Fruit fly (Drosophila melanogaster) whole organism, embryonic: ENCODE results near the gene CG13876.

Experiments used
- Abd-B ChIP-seq: fragments of 200-800 bp; sonication (Bioruptor generic); optimal IDR thresholded peaks from 2 replicates; lab custom pipeline; 2018; ENCODE audit warnings: missing biosample characterization, mild to moderate bottlenecking, missing genetic modification characterization, moderate library complexity
- CG10147 ChIP-seq: fragments of 200-800 bp; sonication (Bioruptor generic); optimal IDR thresholded peaks from 2 replicates; lab custom pipeline; 2019; ENCODE audit warnings: missing biosample characterization, mild to moderate bottlenecking, missing genetic modification characterization, moderate library complexity
- CG10321 ChIP-seq: fragments of 200-800 bp; sonication (Bioruptor generic); IDR thresholded peaks from 2 replicates; pipeline ENCODE4 v1.3.6; 2022; ENCODE audit warnings: missing biosample characterization, missing genetic modification characterization
- CG11560 ChIP-seq: fragments of 200-800 bp; sonication (Bioruptor generic); IDR thresholded peaks from 3 replicates; pipeline ENCODE4 v1.3.6; 2022; ENCODE audit warnings: missing biosample characterization, missing genetic modification characterization
- CG16815 ChIP-seq: fragments of 200-800 bp; sonication (Bioruptor generic); optimal IDR thresholded peaks from 3 replicates; lab custom pipeline; 2017; ENCODE audit warnings: missing biosample characterization, mild to moderate bottlenecking, missing genetic modification characterization
- CG17359 ChIP-seq: fragments of 200-800 bp; sonication (Bioruptor generic); optimal IDR thresholded peaks from 3 replicates; lab custom pipeline; 2018; ENCODE audit warnings: missing biosample characterization, mild to moderate bottlenecking, missing genetic modification characterization, moderate library complexity
- CG17361 ChIP-seq: fragments of 200-800 bp; sonication (Bioruptor generic); IDR thresholded peaks from 3 replicates; pipeline ENCODE4 v1.3.6; 2022; ENCODE audit warnings: missing biosample characterization, missing genetic modification characterization
- CG1832 ChIP-seq: fragments of 200-800 bp; sonication (Bioruptor generic); optimal IDR thresholded peaks from 2 replicates; lab custom pipeline; 2017; ENCODE audit warnings: missing biosample characterization, mild to moderate bottlenecking, missing genetic modification characterization, inconsistent platforms
- CG18599 ChIP-seq: fragments of 200-800 bp; sonication (Bioruptor generic); optimal IDR thresholded peaks from 3 replicates; lab custom pipeline; 2017; ENCODE audit warnings: missing biosample characterization, missing genetic modification characterization, mild to moderate bottlenecking, moderate library complexity, missing genetic modification reagents
- CG30020 ChIP-seq: fragments of 200-800 bp; optimal IDR thresholded peaks from 2 replicates; lab custom pipeline; 2019; ENCODE audit warnings: missing biosample characterization, mild to moderate bottlenecking, missing genetic modification characterization, moderate library complexity
- CG31365 ChIP-seq: fragments of 200-800 bp; sonication (Bioruptor generic); optimal IDR thresholded peaks from 2 replicates; lab custom pipeline; 2018; ENCODE audit warnings: missing biosample characterization, mild to moderate bottlenecking, missing genetic modification characterization
- CG32767 ChIP-seq: fragments of 200-800 bp; sonication (Bioruptor generic); IDR thresholded peaks from 2 replicates; pipeline ENCODE4 v1.3.6; 2022; ENCODE audit warnings: missing biosample characterization, missing genetic modification characterization
- CG34422 ChIP-seq: fragments of 200-800 bp; sonication (Bioruptor generic); IDR thresholded peaks from 3 replicates; pipeline ENCODE4 v1.3.6; 2022; ENCODE audit warnings: missing biosample characterization, missing genetic modification characterization
- CG4360 ChIP-seq: fragments of 200-800 bp; sonication (Bioruptor generic); IDR thresholded peaks from 2 replicates; pipeline ENCODE4 v1.3.6; 2022; ENCODE audit warnings: missing biosample characterization, missing genetic modification characterization
- CG4707 ChIP-seq: fragments of 200-800 bp; sonication (Bioruptor generic); optimal IDR thresholded peaks from 2 replicates; lab custom pipeline; 2018; ENCODE audit warnings: missing biosample characterization, mild to moderate bottlenecking, missing genetic modification characterization, moderate library complexity
- CG6689 ChIP-seq: fragments of 200-800 bp; sonication (Bioruptor generic); IDR thresholded peaks from 2 replicates; pipeline ENCODE4 v1.3.6; 2022; ENCODE audit warnings: missing biosample characterization, missing genetic modification characterization
- CG7745 ChIP-seq: fragments of 200-800 bp; sonication (Bioruptor generic); optimal IDR thresholded peaks from 2 replicates; lab custom pipeline; 2018; ENCODE audit warnings: missing biosample characterization, mild to moderate bottlenecking, missing genetic modification characterization, moderate library complexity
- CG8089 ChIP-seq: fragments of 200-800 bp; sonication (Bioruptor generic); optimal IDR thresholded peaks from 3 replicates; lab custom pipeline; 2016; ENCODE audit warnings: missing biosample characterization, missing genetic modification characterization
- CG8478 ChIP-seq: fragments of >200 bp; optimal IDR thresholded peaks from 2 replicates; lab custom pipeline; 2018
- CG8765 ChIP-seq: fragments of 200-800 bp; sonication (Bioruptor generic); IDR thresholded peaks from 2 replicates; pipeline ENCODE4 v1.3.6; 2022; ENCODE audit warnings: missing biosample characterization, missing genetic modification characterization
- CrebB ChIP-seq: fragments of 200-800 bp; sonication (Bioruptor generic); optimal IDR thresholded peaks from 3 replicates; lab custom pipeline; 2018; ENCODE audit warnings: missing biosample characterization, mild to moderate bottlenecking, missing genetic modification characterization
- Ets97D ChIP-seq: fragments of 200-800 bp; sonication (Bioruptor generic); optimal IDR thresholded peaks from 3 replicates; lab custom pipeline; 2016; ENCODE audit warnings: missing biosample characterization, missing genetic modification characterization
- Fer2 ChIP-seq: fragments of 200-800 bp; sonication (Bioruptor generic); optimal IDR thresholded peaks from 2 replicates; lab custom pipeline; 2018; ENCODE audit warnings: missing biosample characterization, mild to moderate bottlenecking, missing genetic modification characterization, moderate library complexity
- H2.0 ChIP-seq: fragments of 200-800 bp; sonication (Bioruptor generic); IDR thresholded peaks from 2 replicates; pipeline ENCODE4 v1.3.6; 2022; ENCODE audit warnings: missing biosample characterization, missing genetic modification characterization
- HLH54F ChIP-seq: fragments of 200-800 bp; sonication (Bioruptor generic); optimal IDR thresholded peaks from 3 replicates; lab custom pipeline; 2016; ENCODE audit warnings: missing biosample characterization, missing genetic modification characterization
- HLHmδ ChIP-seq: fragments of 200-800 bp; sonication (Bioruptor generic); optimal IDR thresholded peaks from 2 replicates; lab custom pipeline; 2018; ENCODE audit warnings: missing biosample characterization, mild to moderate bottlenecking, missing genetic modification characterization, moderate library complexity
- Hmr ChIP-seq: fragments of 200-800 bp; sonication (Bioruptor generic); optimal IDR thresholded peaks from 3 replicates; lab custom pipeline; 2017; ENCODE audit warnings: mild to moderate bottlenecking, missing biosample characterization, missing genetic modification reagents, missing genetic modification characterization
- Kr ChIP-seq: fragments of 200-800 bp; sonication (Bioruptor generic); optimal IDR thresholded peaks from 2 replicates; lab custom pipeline; 2017; ENCODE audit warnings: missing biosample characterization, mild to moderate bottlenecking, missing genetic modification characterization
- Lhr ChIP-seq: fragments of 200-800 bp; sonication (Bioruptor generic); optimal IDR thresholded peaks from 3 replicates; lab custom pipeline; 2017; ENCODE audit warnings: mild to moderate bottlenecking, missing biosample characterization, missing genetic modification reagents, missing genetic modification characterization
- Meics ChIP-seq: fragments of 200-800 bp; sonication (Bioruptor generic); optimal IDR thresholded peaks from 2 replicates; lab custom pipeline; 2017; ENCODE audit warnings: missing biosample characterization, mild to moderate bottlenecking, missing genetic modification characterization
- Ravus ChIP-seq: fragments of 200-800 bp; sonication (Bioruptor generic); IDR thresholded peaks from 2 replicates; pipeline ENCODE4 v1.3.6; 2022; ENCODE audit warnings: missing biosample characterization, missing genetic modification characterization
- Rfx ChIP-seq: fragments of 200-800 bp; sonication (Bioruptor generic); IDR thresholded peaks from 2 replicates; pipeline ENCODE4 v1.3.6; 2022; ENCODE audit warnings: missing biosample characterization, missing genetic modification characterization
- Sry-δ ChIP-seq: fragments of 200-800 bp; sonication (Bioruptor generic); optimal IDR thresholded peaks from 2 replicates; lab custom pipeline; 2016; ENCODE audit warnings: missing biosample characterization, missing genetic modification characterization
- Taf1 ChIP-seq: fragments of 200-800 bp; sonication (Bioruptor generic); IDR thresholded peaks from 2 replicates; pipeline ENCODE4 v1.3.6; 2022; ENCODE audit warnings: missing biosample characterization, missing genetic modification characterization
- bsh ChIP-seq, 2 experiments: fragments of 200-800 bp; sonication (Bioruptor generic); optimal IDR thresholded peaks; 2 replicates each; lab custom pipeline; 2017 to 2018; ENCODE audit warnings: mild to moderate bottlenecking in 2 of 2, missing biosample characterization in 2 of 2, missing genetic modification characterization in 2 of 2, moderate library complexity in 1 of 2
- btn ChIP-seq: fragments of 200-800 bp; sonication (Bioruptor generic); optimal IDR thresholded peaks from 2 replicates; lab custom pipeline; 2016; ENCODE audit warnings: missing biosample characterization, missing genetic modification characterization
- caup ChIP-seq: fragments of 200-800 bp; sonication (Bioruptor generic); optimal IDR thresholded peaks from 3 replicates; lab custom pipeline; 2017; ENCODE audit warnings: missing biosample characterization, mild to moderate bottlenecking, missing genetic modification characterization, moderate library complexity; ENCODE audit not compliant: severe bottlenecking
- crol ChIP-seq: fragments of 200-800 bp; sonication (Bioruptor generic); IDR thresholded peaks from 2 replicates; pipeline ENCODE4 v1.3.6; 2022; ENCODE audit warnings: missing biosample characterization, missing genetic modification characterization
- ems ChIP-seq: fragments of 200-800 bp; sonication (Bioruptor generic); optimal IDR thresholded peaks from 3 replicates; lab custom pipeline; 2016; ENCODE audit warnings: missing biosample characterization, missing genetic modification characterization
- fd96Cb ChIP-seq: fragments of 200-800 bp; sonication (Bioruptor generic); optimal IDR thresholded peaks from 2 replicates; lab custom pipeline; 2018; ENCODE audit warnings: missing biosample characterization, mild to moderate bottlenecking, missing genetic modification characterization, moderate library complexity
- ham ChIP-seq: fragments of 200-800 bp; sonication (Bioruptor generic); IDR thresholded peaks from 2 replicates; pipeline ENCODE4 v1.3.6; 2022; ENCODE audit warnings: missing biosample characterization, missing genetic modification characterization
- kay ChIP-seq: fragments of 200-800 bp; sonication (Bioruptor generic); optimal IDR thresholded peaks from 2 replicates; lab custom pipeline; 2016; ENCODE audit warnings: missing biosample characterization, missing genetic modification characterization
- nmo ChIP-seq: fragments of 200-800 bp; sonication (Bioruptor generic); optimal IDR thresholded peaks from 2 replicates; lab custom pipeline; 2018; ENCODE audit warnings: missing biosample characterization, mild to moderate bottlenecking, missing genetic modification characterization, moderate library complexity
- peb ChIP-seq: fragments of 200-800 bp; sonication (Bioruptor generic); IDR thresholded peaks from 2 replicates; pipeline ENCODE4 v1.3.6; 2022; ENCODE audit warnings: missing biosample characterization, missing genetic modification characterization
- pfk ChIP-seq: fragments of 200-800 bp; sonication (Bioruptor generic); optimal IDR thresholded peaks from 2 replicates; lab custom pipeline; 2018; ENCODE audit warnings: missing biosample characterization, mild to moderate bottlenecking, missing genetic modification characterization, moderate library complexity
- pnt ChIP-seq: fragments of 200-800 bp; sonication (Bioruptor generic); optimal IDR thresholded peaks from 3 replicates; lab custom pipeline; 2016; ENCODE audit warnings: missing biosample characterization, missing genetic modification characterization
- ranshi ChIP-seq: fragments of 200-800 bp; sonication (Bioruptor generic); IDR thresholded peaks from 2 replicates; pipeline ENCODE4 v1.3.6; 2022; ENCODE audit warnings: missing biosample characterization, missing genetic modification characterization
- repo ChIP-seq: fragments of 200-800 bp; sonication (Bioruptor generic); optimal IDR thresholded peaks from 2 replicates; lab custom pipeline; 2016; ENCODE audit warnings: missing biosample characterization, missing genetic modification characterization
- sens-2 ChIP-seq: fragments of 200-800 bp; sonication (Bioruptor generic); IDR thresholded peaks from 2 replicates; pipeline ENCODE4 v1.3.6; 2022; ENCODE audit warnings: missing biosample characterization, missing genetic modification characterization
- tx ChIP-seq: fragments of 200-800 bp; sonication (Bioruptor generic); optimal IDR thresholded peaks from 2 replicates; lab custom pipeline; 2016; ENCODE audit warnings: missing biosample characterization, missing genetic modification characterization
- vnd ChIP-seq: fragments of 200-800 bp; sonication (Bioruptor generic); IDR thresholded peaks from 3 replicates; pipeline ENCODE4 v1.3.6; 2022; ENCODE audit warnings: missing biosample characterization, missing genetic modification characterization; ENCODE audit not compliant: partially characterized antibody

CG13876 gene

dm6 chr3L:199050-199745 is 6.7 kb upstream of the CG13876 start (continued):
- TF ChIP-seq CG17361 (GFP tag; lab: Robert Waterston, UW) (no peak), nmo (GFP tag; lab: Kevin White, UChicago) (peak; percentile 61), Fer2 (tag; lab: Kevin White, UChicago) (no peak), CG30020 (tag; lab: Kevin White, UChicago) (no peak), Ravus (GFP tag; lab: Robert Waterston, UW) (no peak), CG10147 (no peak), Sry-δ (peak; percentile 17), tx (GFP tag; lab: Kevin White, UChicago) (peak; percentile 5), Abd-B (GFP tag; lab: Kevin White, UChicago) (peak; percentile 82), peb (no peak), sens-2 (GFP tag; lab: Robert Waterston, UW) (no peak), CG11560 (tag; lab: Robert Waterston, UW) (peak; percentile 5; the same call in 2 of the 3 replicates), Meics (no peak), CG4707 (GFP tag; lab: Kevin White, UChicago) (no peak), Lhr (GFP tag; lab: Kevin White, UChicago) (no peak), pnt (GFP tag; lab: Kevin White, UChicago) (no peak), kay (no peak), caup (GFP tag; lab: Kevin White, UChicago) (no peak), H2.0 (GFP tag; lab: Robert Waterston, UW) (no peak), btn (GFP tag; lab: Kevin White, UChicago) (no peak), CG18599 (GFP tag; lab: Kevin White, UChicago) (no peak), CG6689 (GFP tag; lab: Robert Waterston, UW) (no peak), CrebB (tag; lab: Kevin White, UChicago) (no peak), CG31365 (tag; lab: Kevin White, UChicago) (peak; percentile 70), fd96Cb (tag; lab: Kevin White, UChicago) (no peak), Kr (GFP tag; lab: Kevin White, UChicago) (no peak), CG8765 (GFP tag; lab: Robert Waterston, UW) (0 out of 2 replicates have a peak, but pooled peaks have one; percentile 18), CG8478 (lab: Kevin White, UChicago) (peak; percentile 91), CG1832 (GFP tag; lab: Kevin White, UChicago) (peak; percentile 99), Ets97D (GFP tag; lab: Kevin White, UChicago) (no peak), pfk (GFP tag; lab: Kevin White, UChicago) (no peak), ranshi (GFP tag; lab: Robert Waterston, UW) (no peak), CG17359 (no peak), CG4360 (GFP tag; lab: Robert Waterston, UW) (no peak), HLH54F (GFP tag; lab: Kevin White, UChicago) (no peak), repo (GFP tag; lab: Kevin White, UChicago) (no peak), Rfx (peak; percentile 52), Taf1 (GFP tag; lab: Robert Waterston, UW) (no peak), CG8089 (GFP tag; lab: Kevin White, UChicago) (no peak), CG34422 (GFP tag; lab: Robert Waterston, UW) (peak; percentile 98), HLHmδ (GFP tag; lab: Kevin White, UChicago) (no peak), bsh (GFP tag; optimal IDR thresholded peaks at IDR 0.05; lab: Kevin White, UChicago) (no peak), vnd (GFP tag; lab: Robert Waterston, UW) (peak; percentile 39; the same call in 1 of the 3 replicates), CG10321 (GFP tag; lab: Robert Waterston, UW) (peak; percentile 87), CG7745 (tag; lab: Kevin White, UChicago) (no peak), Hmr (GFP tag; lab: Kevin White, UChicago) (peak; percentile 36), ems (GFP tag; lab: Kevin White, UChicago) (no peak), CG32767 (peak; percentile 78), ham (GFP tag; lab: Robert Waterston, UW) (no peak), crol (GFP tag; lab: Robert Waterston, UW) (peak; percentile 96), CG16815 (no peak)
